Fruit fly (Drosophila melanogaster): Measurements from ENCODE around the gene CG16782.

The CG16782 gene

dm6 chrX:3476009-3476408 lies 16.0 kb upstream of the CG16782 start (continued):
- TF ChIP-seq psq (GFP tag; optimal IDR thresholded peaks at IDR 0.05) (no peak), CG5180 (GFP tag; optimal IDR thresholded peaks at IDR 0.05) (no peak), row (GFP tag; IDR thresholded peaks at IDR 0.05) (peak; percentile 49; the same call in 2 of the 3 replicates), Mad (GFP tag; optimal IDR thresholded peaks at IDR 0.05) (no peak), gem (tag; optimal IDR thresholded peaks at IDR 0.05) (peak; percentile 75), Dad (GFP tag; optimal IDR thresholded peaks at IDR 0.05) (no peak)

- TF ChIP-seq Hmx (GFP tag; optimal IDR thresholded peaks at IDR 0.05), result no peak
- TF ChIP-seq CG6813 (GFP tag; optimal IDR thresholded peaks at IDR 0.05), result no peak
- no peak for TF ChIP-seq wek (GFP tag; optimal IDR thresholded peaks at IDR 0.05)
- no peak for TF ChIP-seq CG17612 (GFP tag; IDR thresholded peaks at IDR 0.05)
- TF ChIP-seq ERR (GFP tag; optimal IDR thresholded peaks at IDR 0.05), result no peak
- TF ChIP-seq TFAM (GFP tag; optimal IDR thresholded peaks at IDR 0.05), result no peak
- TF ChIP-seq CG34224 (GFP tag; IDR thresholded peaks at IDR 0.05; ENCODE audit: partially characterized antibody), result no peak
- peak; percentile 0 for TF ChIP-seq Chrac-16 (GFP tag; optimal IDR thresholded peaks at IDR 0.05)
- no peak for TF ChIP-seq tll (GFP tag; optimal IDR thresholded peaks at IDR 0.05)
- TF ChIP-seq Side (GFP tag; optimal IDR thresholded peaks at IDR 0.05), result no peak
- no peak for TF ChIP-seq CG30020 (tag; optimal IDR thresholded peaks at IDR 0.05)
- peak; percentile 72 for TF ChIP-seq CG13424 (tag; optimal IDR thresholded peaks at IDR 0.05)
- no peak for TF ChIP-seq ac (GFP tag; optimal IDR thresholded peaks at IDR 0.05)
- peak; percentile 64; the same call in 2 of the 3 replicates for TF ChIP-seq CG11695 (GFP tag; IDR thresholded peaks at IDR 0.05)
- 0 out of 3 replicates have a peak, but pooled peaks have one; percentile 18 for TF ChIP-seq CG7357 (GFP tag; IDR thresholded peaks at IDR 0.05)
- peak; percentile 25 for TF ChIP-seq HmgZ (tag; optimal IDR thresholded peaks at IDR 0.05)
- no peak for TF ChIP-seq Dip3 (GFP tag; optimal IDR thresholded peaks at IDR 0.05)
- TF ChIP-seq CG11504 (tag; optimal IDR thresholded peaks at IDR 0.05), result peak; percentile 77
- no peak for TF ChIP-seq grn (GFP tag; optimal IDR thresholded peaks at IDR 0.05)
- TF ChIP-seq CG15479 (GFP tag; optimal IDR thresholded peaks at IDR 0.05), result no peak
- peak; percentile 17 for TF ChIP-seq CG15514 (GFP tag; optimal IDR thresholded peaks at IDR 0.05)
- no peak for TF ChIP-seq twi (tag; optimal IDR thresholded peaks at IDR 0.05)
- TF ChIP-seq CG17186 (GFP tag; optimal IDR thresholded peaks at IDR 0.05), result no peak
- TF ChIP-seq CG1602 (GFP tag; optimal IDR thresholded peaks at IDR 0.05), result no peak
- TF ChIP-seq bsh (GFP tag; optimal IDR thresholded peaks at IDR 0.05), result peak; percentile 61 to 86
- TF ChIP-seq caup (GFP tag; optimal IDR thresholded peaks at IDR 0.05; ENCODE audit: severe bottlenecking), result peak; percentile 66
- TF ChIP-seq sim (GFP tag; IDR thresholded peaks at IDR 0.05), result no peak
- TF ChIP-seq CG10543 (GFP tag; optimal IDR thresholded peaks at IDR 0.05), result peak; percentile 30
- TF ChIP-seq luna (GFP tag; optimal IDR thresholded peaks at IDR 0.05), result no peak
- peak; percentile 35 for TF ChIP-seq D19B (GFP tag; optimal IDR thresholded peaks at IDR 0.05)
- no peak for TF ChIP-seq zen2 (GFP tag; IDR thresholded peaks at IDR 0.05; ENCODE audit: partially characterized antibody)
- no peak for TF ChIP-seq CG17328 (GFP tag; IDR thresholded peaks at IDR 0.05)
- no peak for TF ChIP-seq eyg (GFP tag; optimal IDR thresholded peaks at IDR 0.05)
- TF ChIP-seq PHDP (tag; optimal IDR thresholded peaks at IDR 0.05), result peak; percentile 62
- no peak for TF ChIP-seq ham (GFP tag; IDR thresholded peaks at IDR 0.05)
- peak in 1 of 2 experiments; percentile 31 for TF ChIP-seq dpn (GFP tag; optimal IDR thresholded peaks at IDR 0.05)
- no peak for TF ChIP-seq bab2 (GFP tag; optimal IDR thresholded peaks at IDR 0.05)
- TF ChIP-seq Max (GFP tag; optimal IDR thresholded peaks at IDR 0.05), result no peak
- peak; percentile 58 for TF ChIP-seq Sox102F (GFP tag; optimal IDR thresholded peaks at IDR 0.05)
- TF ChIP-seq Hr3 (GFP tag; optimal IDR thresholded peaks at IDR 0.05), result peak; percentile 38
Measured at dm6 chrX:3474476-3475439, 14.7 kb upstream of the CG16782 start, which contains the start of gene CG12206. CG12206 (minus strand) TSS chrX:3474524.
